Worm (Caenorhabditis elegans) whole organism, L2 larva: ENCODE data around the gene mboa-3.

Experiments used
- C34F6.9 ChIP-seq: fragments of 150-350 bp; optimal IDR thresholded peaks from 2 replicates; lab custom pipeline; 2014; ENCODE audit warnings: missing biosample characterization, missing genetic modification characterization
- F13H6.1 ChIP-seq: sonication (generic microtip); optimal IDR thresholded peaks from 2 replicates; lab custom pipeline; 2016; ENCODE audit warnings: missing genetic modification characterization, missing compliant biosample characterization
- R02D3.7 ChIP-seq: fragments of 150-350 bp; optimal IDR thresholded peaks from 2 replicates; lab custom pipeline; 2014; ENCODE audit warnings: missing biosample characterization, missing genetic modification characterization
- Y55F3AM.14 ChIP-seq: fragments of 200-800 bp; sonication (Bioruptor generic); optimal IDR thresholded peaks from 2 replicates; lab custom pipeline; 2018; ENCODE audit warnings: mild to moderate bottlenecking, missing genetic modification characterization, missing compliant biosample characterization
- ZK546.5 ChIP-seq: sonication (generic microtip); optimal IDR thresholded peaks from 2 replicates; lab custom pipeline; 2017; ENCODE audit warnings: missing biosample characterization, missing genetic modification characterization
- aly-2 ChIP-seq: fragments of 150-350 bp; optimal IDR thresholded peaks from 2 replicates; lab custom pipeline; 2014; ENCODE audit warnings: missing biosample characterization, missing genetic modification characterization
- ama-1 ChIP-seq: fragments of 150-350 bp; optimal IDR thresholded peaks from 2 replicates; lab custom pipeline; 2018; ENCODE audit warnings: inconsistent platforms
- ceh-16 ChIP-seq: fragments of 150-350 bp; optimal IDR thresholded peaks from 2 replicates; lab custom pipeline; 2014; ENCODE audit warnings: missing biosample characterization, missing genetic modification characterization
- ceh-82 ChIP-seq: fragments of 150-350 bp; optimal IDR thresholded peaks from 2 replicates; lab custom pipeline; 2014; ENCODE audit warnings: missing biosample characterization, missing genetic modification characterization
- crh-2 ChIP-seq: sonication (generic microtip); optimal IDR thresholded peaks from 2 replicates; lab custom pipeline; 2017; ENCODE audit warnings: missing biosample characterization, missing genetic modification characterization
- egl-27 ChIP-seq: sonication (generic microtip); optimal IDR thresholded peaks from 3 replicates; lab custom pipeline; 2017; ENCODE audit warnings: missing biosample characterization, missing genetic modification reagents, missing genetic modification characterization
- elt-1 ChIP-seq: fragments of 150-350 bp; optimal IDR thresholded peaks from 2 replicates; lab custom pipeline; 2014; ENCODE audit warnings: missing biosample characterization, missing genetic modification characterization
- elt-3 ChIP-seq: sonication (generic microtip); optimal IDR thresholded peaks from 2 replicates; lab custom pipeline; 2017; ENCODE audit warnings: missing biosample characterization, missing genetic modification characterization
- fos-1 ChIP-seq: fragments of 150-350 bp; optimal IDR thresholded peaks from 2 replicates; lab custom pipeline; 2014; ENCODE audit warnings: missing biosample characterization, missing genetic modification characterization
- gmeb-1 ChIP-seq: fragments of 150-350 bp; optimal IDR thresholded peaks from 2 replicates; lab custom pipeline; 2014; ENCODE audit warnings: missing biosample characterization, missing genetic modification characterization
- lin-11 ChIP-seq: fragments of 150-350 bp; sonication (generic microtip); optimal IDR thresholded peaks from 2 replicates; lab custom pipeline; 2014; ENCODE audit warnings: missing biosample characterization, missing genetic modification characterization, inconsistent platforms, mixed read lengths
- lsy-2 ChIP-seq, 2 experiments: fragments of 150-350 bp in 1 of 2; sonication (generic microtip) in 1 of 2; optimal IDR thresholded peaks; 2 replicates each; lab custom pipeline; 2014 to 2017; ENCODE audit warnings: missing biosample characterization in 2 of 2, missing genetic modification characterization in 2 of 2
- mbf-1 ChIP-seq: sonication (generic microtip); optimal IDR thresholded peaks from 2 replicates; lab custom pipeline; 2017; ENCODE audit warnings: missing biosample characterization, missing genetic modification characterization
- mdl-1 ChIP-seq, 2 experiments: fragments of 150-350 bp in 1 of 2; sonication (generic microtip) in 1 of 2; optimal IDR thresholded peaks; 2 replicates each; lab custom pipeline; 2017; ENCODE audit warnings: missing biosample characterization in 2 of 2, missing genetic modification characterization in 2 of 2
- nhr-10 ChIP-seq: sonication (generic microtip); optimal IDR thresholded peaks from 2 replicates; lab custom pipeline; 2017; ENCODE audit warnings: missing biosample characterization, missing genetic modification characterization
- nhr-11 ChIP-seq: fragments of 150-350 bp; optimal IDR thresholded peaks from 2 replicates; lab custom pipeline; 2014; ENCODE audit warnings: missing biosample characterization, missing genetic modification characterization
- nhr-129 ChIP-seq: fragments of 150-350 bp; optimal IDR thresholded peaks from 2 replicates; lab custom pipeline; 2014; ENCODE audit warnings: missing biosample characterization, missing genetic modification characterization
- nhr-21 ChIP-seq: fragments of 150-350 bp; optimal IDR thresholded peaks from 2 replicates; lab custom pipeline; 2014; ENCODE audit warnings: missing biosample characterization, missing genetic modification characterization
- nhr-23 ChIP-seq: fragments of 150-350 bp; optimal IDR thresholded peaks from 2 replicates; lab custom pipeline; 2014; ENCODE audit warnings: missing biosample characterization, missing genetic modification reagents, missing genetic modification characterization
- nhr-25 ChIP-seq: fragments of 150-350 bp; sonication (generic microtip); optimal IDR thresholded peaks from 3 replicates; lab custom pipeline; 2014; ENCODE audit warnings: missing biosample characterization, missing genetic modification characterization
- nhr-6 ChIP-seq: fragments of 150-350 bp; optimal IDR thresholded peaks from 2 replicates; lab custom pipeline; 2014; ENCODE audit warnings: missing biosample characterization, missing genetic modification characterization
- nhr-77 ChIP-seq: fragments of 150-350 bp; optimal IDR thresholded peaks from 2 replicates; lab custom pipeline; 2014; ENCODE audit warnings: missing biosample characterization, missing genetic modification characterization
- peb-1 ChIP-seq: fragments of 150-350 bp; optimal IDR thresholded peaks from 2 replicates; lab custom pipeline; 2014; ENCODE audit warnings: missing biosample characterization, missing genetic modification characterization
- sem-4 ChIP-seq: fragments of 150-350 bp; optimal IDR thresholded peaks from 2 replicates; lab custom pipeline; 2014; ENCODE audit warnings: missing biosample characterization, missing genetic modification reagents, missing genetic modification characterization
- sma-3 ChIP-seq: sonication (generic microtip); optimal IDR thresholded peaks from 2 replicates; lab custom pipeline; 2016; ENCODE audit warnings: missing genetic modification reagents, missing genetic modification characterization, missing compliant biosample characterization
- sma-9 ChIP-seq, 2 experiments: fragments of 150-350 bp in 1 of 2; sonication (generic microtip) in 1 of 2; optimal IDR thresholded peaks; 2 replicates each; lab custom pipeline; 2014 to 2016; ENCODE audit warnings: missing genetic modification characterization in 2 of 2, mild to moderate bottlenecking in 1 of 2, missing biosample characterization in 1 of 2, missing compliant biosample characterization in 1 of 2, missing genetic modification reagents in 1 of 2, moderate library complexity in 1 of 2
- snpc-4 ChIP-seq: fragments of 150-350 bp; optimal IDR thresholded peaks from 2 replicates; lab custom pipeline; 2014; ENCODE audit warnings: missing biosample characterization, missing genetic modification characterization
- unc-55 ChIP-seq: fragments of 150-350 bp; sonication (generic microtip); optimal IDR thresholded peaks from 3 replicates; lab custom pipeline; 2014; ENCODE audit warnings: missing biosample characterization, missing genetic modification reagents, missing genetic modification characterization
- unc-62 ChIP-seq: fragments of 150-350 bp; optimal IDR thresholded peaks from 2 replicates; lab custom pipeline; 2014; ENCODE audit warnings: missing biosample characterization, missing genetic modification reagents, missing genetic modification characterization
- zag-1 ChIP-seq: fragments of 150-350 bp; optimal IDR thresholded peaks from 2 replicates; lab custom pipeline; 2014; ENCODE audit warnings: missing biosample characterization, missing genetic modification characterization
- ztf-1 ChIP-seq: fragments of 200-800 bp; sonication (Bioruptor generic); conservative IDR thresholded peaks from 2 replicates; pipeline ENCODE4 v1.3.6; 2022; ENCODE audit warnings: missing genetic modification characterization, missing compliant biosample characterization
- ztf-11 ChIP-seq: sonication (generic microtip); optimal IDR thresholded peaks from 2 replicates; lab custom pipeline; 2017; ENCODE audit warnings: missing biosample characterization, missing genetic modification characterization

Gene mboa-3

DNA sequence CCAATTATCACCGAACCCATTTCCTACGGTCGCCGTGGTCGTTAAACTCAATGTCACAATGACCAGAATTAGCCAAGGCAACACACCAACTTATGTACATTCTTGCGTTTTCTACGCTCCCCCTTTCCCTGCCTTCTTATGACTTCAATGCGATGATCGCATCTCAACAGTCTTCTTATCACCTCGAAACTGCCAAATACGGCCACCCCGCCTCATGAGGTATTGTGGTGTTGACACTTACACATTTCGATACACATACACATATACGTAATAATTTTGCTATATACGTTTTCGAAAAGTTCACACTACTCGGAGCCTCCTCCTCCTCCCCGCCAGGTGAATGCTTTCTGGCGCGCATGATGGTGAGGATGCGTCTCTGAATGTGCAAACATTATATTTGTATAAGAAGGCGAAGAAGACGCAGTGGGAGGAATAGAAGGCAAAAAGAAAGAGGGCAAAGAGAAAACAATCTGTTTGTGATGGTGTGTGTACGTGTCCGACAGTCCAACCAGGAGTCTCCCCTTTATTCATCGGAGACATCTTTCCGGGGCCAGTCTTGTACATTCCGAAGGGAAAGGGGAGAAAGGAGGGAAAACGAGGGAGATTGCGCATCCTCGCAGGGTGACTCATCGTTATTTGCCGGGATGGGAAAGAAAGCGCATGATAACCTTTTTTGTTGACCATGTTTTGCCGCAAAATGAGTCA is 42.6 kb downstream of the mboa-3 start:
- TF ChIP-seq C34F6.9 (tag; lab: Kevin White, UChicago) (peak; percentile 2), ztf-11 (tag; lab: Kevin White, UChicago) (no peak), mdl-1 (tag; optimal IDR thresholded peaks at IDR 0.05; lab: Kevin White, UChicago) (no peak), fos-1 (tag; lab: Kevin White, UChicago) (peak; percentile 74), crh-2 (peak; percentile 46), sma-3 (GFP tag; lab: Kevin White, UChicago) (peak; percentile 29), lsy-2 (tag; optimal IDR thresholded peaks at IDR 0.05; lab: Kevin White, UChicago) (no peak), gmeb-1 (tag; lab: Kevin White, UChicago) (no peak), nhr-129 (tag; lab: Kevin White, UChicago) (peak; percentile 44), sma-9 (GFP tag; optimal IDR thresholded peaks at IDR 0.05; lab: Kevin White, UChicago) (peak; percentile 24), sma-9 (tag; optimal IDR thresholded peaks at IDR 0.05; lab: Kevin White, UChicago) (no peak), ZK546.5 (no peak), peb-1 (tag; lab: Kevin White, UChicago) (peak; percentile 35), F13H6.1 (tag; lab: Kevin White, UChicago) (peak; percentile 63), mbf-1 (tag; lab: Kevin White, UChicago) (no peak), sem-4 (no peak), nhr-25 (tag; lab: Kevin White, UChicago) (no peak), ama-1 (lab: Kevin White, UChicago) (no peak), lin-11 (tag; lab: Kevin White, UChicago) (no peak), snpc-4 (tag; lab: Kevin White, UChicago) (no peak)

DNA sequence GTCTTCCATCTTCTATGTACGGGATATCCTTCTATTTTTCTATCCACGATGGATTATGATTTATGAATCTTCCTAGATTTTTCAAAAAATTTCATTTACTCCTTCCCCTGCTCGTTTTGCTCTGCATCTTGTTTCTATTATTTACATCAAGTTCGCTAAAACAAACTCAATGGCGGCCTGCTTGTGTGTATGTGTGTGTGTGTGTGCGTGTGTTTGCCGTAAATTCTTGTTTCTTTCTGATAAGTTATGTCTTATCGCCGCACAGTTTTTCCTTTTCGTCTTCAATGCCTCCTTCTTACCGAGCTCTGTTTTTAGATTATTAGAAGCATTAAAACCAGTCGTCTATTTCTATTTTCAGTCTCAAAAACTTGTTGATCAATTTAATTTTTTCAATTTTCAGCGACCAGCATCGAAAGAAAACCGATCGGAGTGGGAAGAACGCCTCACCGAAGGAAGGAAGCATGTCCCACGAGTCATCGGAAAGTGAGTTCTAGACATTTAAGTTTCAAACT is 43.3 kb downstream of the mboa-3 start, which contains the start of gene dlg-1:
Gene dlg-1, plus strand, starts transcription at position 401 of the 512 bp plus-strand sequence.
- TF ChIP-seq fos-1 (tag; lab: Kevin White, UChicago) (peak; percentile 50), gmeb-1 (tag; lab: Kevin White, UChicago) (peak; percentile 4), nhr-6 (tag; lab: Kevin White, UChicago) (no peak), unc-55 (GFP tag; lab: Kevin White, UChicago) (no peak), peb-1 (tag; lab: Kevin White, UChicago) (no peak)

DNA sequence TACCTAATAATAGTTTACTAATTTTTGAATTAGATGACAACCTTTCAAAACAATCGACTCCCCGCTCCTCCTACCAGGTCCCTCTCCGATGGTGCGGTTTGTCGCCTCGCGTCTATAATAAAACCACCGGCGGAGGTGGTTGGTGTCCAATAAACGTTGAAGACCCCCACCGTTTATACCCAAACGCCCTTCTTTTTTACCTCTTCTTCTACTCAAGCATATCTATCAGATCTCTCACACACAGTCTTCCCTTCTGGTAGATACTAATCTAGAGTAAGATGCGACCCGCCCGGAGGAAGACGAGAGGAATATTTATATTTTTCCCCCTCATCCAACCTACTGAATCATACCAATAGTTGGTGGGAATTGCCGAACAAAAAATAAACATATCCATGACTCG is 43.7 kb downstream of the mboa-3 start:
- no peak for TF ChIP-seq ceh-82
- TF ChIP-seq sma-9 (GFP tag; optimal IDR thresholded peaks at IDR 0.05; lab: Kevin White, UChicago), result peak; percentile 4
- no peak for TF ChIP-seq sma-9 (tag; optimal IDR thresholded peaks at IDR 0.05; lab: Kevin White, UChicago)
- peak; percentile 69 for TF ChIP-seq ceh-16
- peak; percentile 27 for TF ChIP-seq elt-1 (tag; lab: Kevin White, UChicago)
- no peak for TF ChIP-seq lsy-2 (tag; optimal IDR thresholded peaks at IDR 0.05; lab: Kevin White, UChicago)

DNA sequence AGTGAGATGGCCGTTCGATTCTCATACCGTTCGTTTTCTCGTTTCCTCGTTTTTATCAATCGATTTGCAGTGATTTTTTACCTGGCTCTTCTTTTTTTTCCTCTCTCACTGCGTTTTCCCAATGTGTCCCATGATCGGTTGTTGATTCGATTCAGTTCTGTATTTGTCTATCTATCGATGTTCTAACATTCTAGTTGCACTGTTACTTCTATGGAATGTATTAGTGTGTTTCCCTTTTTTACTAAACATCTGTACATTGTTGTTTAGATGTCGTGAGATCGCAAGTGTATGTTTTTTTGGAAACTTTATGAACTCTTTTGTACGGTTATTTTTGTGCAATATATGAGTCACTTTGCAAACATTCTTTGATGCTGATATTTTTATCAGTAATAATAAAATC is 45.0 kb downstream of the mboa-3 start:
- TF ChIP-seq nhr-77 (tag; lab: Kevin White, UChicago), result no peak
- TF ChIP-seq nhr-129 (tag; lab: Kevin White, UChicago), result peak; percentile 12

DNA sequence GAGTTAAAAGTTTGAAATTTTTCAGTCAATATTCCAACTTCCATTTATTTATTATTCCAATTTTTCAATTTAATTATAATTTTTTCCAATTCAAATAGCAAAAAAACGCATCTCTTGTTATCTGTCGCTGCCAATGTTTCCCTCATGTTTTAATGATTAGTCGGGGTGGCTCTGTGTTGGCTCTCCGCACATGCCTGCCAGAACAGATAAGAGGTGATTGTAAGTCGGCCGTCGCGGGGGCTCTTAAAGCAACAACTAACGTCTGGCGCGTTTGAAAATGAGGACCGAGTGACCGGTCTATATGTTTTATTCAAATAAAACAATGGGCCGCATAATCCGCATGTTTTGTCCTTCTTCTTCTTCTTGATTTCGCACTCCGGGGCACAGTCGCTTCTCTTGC is 46.3 kb downstream of the mboa-3 start:
- TF ChIP-seq fos-1 (tag; lab: Kevin White, UChicago), result peak; percentile 74
- peak; percentile 22 for TF ChIP-seq gmeb-1 (tag; lab: Kevin White, UChicago)
- no peak for TF ChIP-seq unc-55 (GFP tag; lab: Kevin White, UChicago)

DNA sequence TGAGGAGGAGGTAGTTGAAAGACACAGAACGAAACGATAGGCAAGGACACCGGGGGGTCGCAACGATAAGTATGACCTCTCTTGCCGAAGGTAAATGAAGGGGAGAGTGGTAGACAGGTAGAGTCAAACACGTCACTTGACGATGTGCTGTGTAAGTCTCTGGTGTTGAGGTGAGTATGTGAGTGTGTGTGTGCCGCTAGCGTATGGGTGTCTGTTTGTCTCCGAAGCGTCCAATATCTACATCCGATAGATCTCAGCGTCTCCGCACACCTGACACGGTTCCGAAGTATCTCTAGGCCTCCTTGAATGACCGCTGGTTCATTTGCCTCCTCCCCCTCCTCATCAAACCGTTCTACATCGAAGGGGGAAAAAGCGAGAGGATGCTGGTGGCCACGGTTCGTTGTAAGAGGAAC is 47.4 kb downstream of the mboa-3 start:
- TF ChIP-seq peb-1 (tag; lab: Kevin White, UChicago), result peak; percentile 69
- TF ChIP-seq nhr-10, result no peak
- TF ChIP-seq nhr-21 (tag; lab: Kevin White, UChicago), result peak; percentile 66
- no peak for TF ChIP-seq ZK546.5
- peak; percentile 86 for TF ChIP-seq sma-9 (GFP tag; optimal IDR thresholded peaks at IDR 0.05; lab: Kevin White, UChicago)
- TF ChIP-seq sma-9 (tag; optimal IDR thresholded peaks at IDR 0.05; lab: Kevin White, UChicago), result no peak
- peak; percentile 96 for TF ChIP-seq nhr-129 (tag; lab: Kevin White, UChicago)
- no peak for TF ChIP-seq mbf-1 (tag; lab: Kevin White, UChicago)
- TF ChIP-seq unc-62 (GFP tag; lab: Kevin White, UChicago), result no peak
- peak; percentile 84 for TF ChIP-seq F13H6.1 (tag; lab: Kevin White, UChicago)
- TF ChIP-seq ama-1 (lab: Kevin White, UChicago), result no peak
- TF ChIP-seq nhr-23 (tag; lab: Kevin White, UChicago), result no peak
- TF ChIP-seq zag-1 (tag; lab: Kevin White, UChicago), result no peak
- TF ChIP-seq R02D3.7 (tag; lab: Kevin White, UChicago), result no peak
- no peak for TF ChIP-seq nhr-11
- TF ChIP-seq unc-55 (GFP tag; lab: Kevin White, UChicago), result no peak
- peak; percentile 10 for TF ChIP-seq Y55F3AM.14 (GFP tag; lab: Kevin White, UChicago)
- no peak for TF ChIP-seq nhr-77 (tag; lab: Kevin White, UChicago)
- no peak for TF ChIP-seq ztf-1 (GFP tag; lab: Robert Waterston, UW)
- no peak for TF ChIP-seq ztf-11 (tag; lab: Kevin White, UChicago)
- peak; percentile 58 for TF ChIP-seq egl-27 (tag; lab: Kevin White, UChicago)
- no peak for TF ChIP-seq aly-2 (tag; lab: Kevin White, UChicago)
- TF ChIP-seq ceh-82, result no peak
- peak; percentile 32 for TF ChIP-seq snpc-4 (tag; lab: Kevin White, UChicago)
- peak; percentile 20 for TF ChIP-seq lin-11 (tag; lab: Kevin White, UChicago)
- no peak for TF ChIP-seq elt-3 (tag; lab: Kevin White, UChicago)
- peak in 1 of 2 experiments; percentile 24 for TF ChIP-seq mdl-1 (tag; optimal IDR thresholded peaks at IDR 0.05; lab: Kevin White, UChicago)
- peak; percentile 33 for TF ChIP-seq gmeb-1 (tag; lab: Kevin White, UChicago)
- peak; percentile 80 for TF ChIP-seq crh-2
